Worm (Caenorhabditis elegans) whole organism, L4 larva: Measurements from ENCODE around the gene ppt-1.

Experiments
- D1046.2 ChIP-seq: fragments of 200-800 bp; sonication (Bioruptor generic); IDR thresholded peaks from 2 replicates; pipeline ENCODE4 v1.3.6; 2022; ENCODE audit warnings: missing genetic modification characterization, missing compliant biosample characterization
- F10B5.3 ChIP-seq: sonication (generic microtip); optimal IDR thresholded peaks from 2 replicates; lab custom pipeline; 2016; ENCODE audit warnings: mild to moderate bottlenecking, missing genetic modification characterization, missing compliant biosample characterization
- F49E8.2 ChIP-seq: sonication (generic microtip); optimal IDR thresholded peaks from 2 replicates; lab custom pipeline; 2016; ENCODE audit warnings: missing compliant biosample characterization, mild to moderate bottlenecking, missing genetic modification characterization, borderline replicate concordance
- Y105C5A.15 ChIP-seq: fragments of 200-800 bp; sonication (Bioruptor generic); IDR thresholded peaks from 2 replicates; pipeline ENCODE4 v1.3.6; 2022; ENCODE audit warnings: missing genetic modification characterization, missing compliant biosample characterization
- Y48G9A.11 ChIP-seq: fragments of 200-800 bp; sonication (Bioruptor generic); IDR thresholded peaks from 2 replicates; pipeline ENCODE4 v1.3.6; 2022; ENCODE audit warnings: missing genetic modification reagents, missing genetic modification characterization, missing compliant biosample characterization
- Y75B8A.6 ChIP-seq: fragments of 200-800 bp; sonication (Bioruptor generic); IDR thresholded peaks from 2 replicates; pipeline ENCODE4 v1.3.6; 2022; ENCODE audit warnings: missing genetic modification reagents, missing genetic modification characterization, missing compliant biosample characterization
- ZK546.5 ChIP-seq, 2 experiments: sonication (generic microtip); optimal IDR thresholded peaks; 2 replicates each; lab custom pipeline; 2017; ENCODE audit warnings: missing biosample characterization in 2 of 2, missing genetic modification characterization in 2 of 2
- aha-1 ChIP-seq: fragments of 150-350 bp; peaks from one replicate; lab custom pipeline; 2014; ENCODE audit warnings: missing biosample characterization, missing genetic modification characterization
- ama-1 ChIP-seq: fragments of 150-350 bp; optimal IDR thresholded peaks from 2 replicates; lab custom pipeline; 2014; ENCODE audit warnings: inconsistent platforms, mixed read lengths
- arid-1 ChIP-seq: fragments of 200-800 bp; sonication (Bioruptor generic); conservative IDR thresholded peaks from 2 replicates; pipeline ENCODE4 v1.3.6; 2022; ENCODE audit warnings: missing genetic modification reagents, missing genetic modification characterization, missing compliant biosample characterization
- ceh-20 ChIP-seq: fragments of 200-800 bp; sonication (Bioruptor generic); IDR thresholded peaks from 2 replicates; pipeline ENCODE4 v1.3.6; 2022; ENCODE audit warnings: missing genetic modification reagents, missing genetic modification characterization, missing compliant biosample characterization
- ceh-28 ChIP-seq: fragments of 150-350 bp; optimal IDR thresholded peaks from 2 replicates; lab custom pipeline; 2014; ENCODE audit warnings: missing biosample characterization, missing genetic modification reagents, missing genetic modification characterization
- ceh-44 ChIP-seq: fragments of 200-800 bp; sonication (Bioruptor generic); IDR thresholded peaks from 2 replicates; pipeline ENCODE4 v1.3.6; 2022; ENCODE audit warnings: missing genetic modification reagents, missing genetic modification characterization, missing compliant biosample characterization
- ceh-82 ChIP-seq: sonication (generic microtip); optimal IDR thresholded peaks from 2 replicates; lab custom pipeline; 2017; ENCODE audit warnings: missing biosample characterization, missing genetic modification characterization
- daf-16 ChIP-seq, 3 experiments: sonication (generic microtip); optimal IDR thresholded peaks; 2 replicates each; lab custom pipeline; 2016 to 2017; ENCODE audit warnings: missing genetic modification characterization in 3 of 3, missing genetic modification reagents in 3 of 3, mild to moderate bottlenecking in 2 of 3, missing compliant biosample characterization in 2 of 3, missing biosample characterization in 1 of 3, moderate library complexity in 1 of 3
- dpl-1 ChIP-seq: fragments of 150-350 bp; optimal IDR thresholded peaks from 2 replicates; lab custom pipeline; 2014; ENCODE audit warnings: missing biosample characterization, missing genetic modification reagents, missing genetic modification characterization
- dve-1 ChIP-seq: sonication (generic microtip); optimal IDR thresholded peaks from 2 replicates; lab custom pipeline; 2017; ENCODE audit warnings: antibody characterized with exemption, mild to moderate bottlenecking, missing genetic modification characterization, missing compliant biosample characterization; ENCODE audit not compliant: insufficient read depth
- fkh-10 ChIP-seq: fragments of 150-350 bp; optimal IDR thresholded peaks from 2 replicates; lab custom pipeline; 2014; ENCODE audit warnings: missing biosample characterization, missing genetic modification reagents, missing genetic modification characterization
- fos-1 ChIP-seq: fragments of 150-350 bp; optimal IDR thresholded peaks from 2 replicates; lab custom pipeline; 2014; ENCODE audit warnings: missing biosample characterization, missing genetic modification characterization
- hmg-1.1 ChIP-seq: fragments of 200-800 bp; sonication (Bioruptor generic); IDR thresholded peaks from 2 replicates; pipeline ENCODE4 v1.3.6; 2022; ENCODE audit warnings: missing genetic modification reagents, missing genetic modification characterization, missing compliant biosample characterization
- lin-29 ChIP-seq: fragments of 200-800 bp; sonication (Bioruptor generic); IDR thresholded peaks from 2 replicates; pipeline ENCODE4 v1.3.6; 2022; ENCODE audit warnings: missing genetic modification reagents, missing genetic modification characterization, missing compliant biosample characterization
- lin-38 ChIP-seq: fragments of 200-800 bp; sonication (Bioruptor generic); IDR thresholded peaks from 2 replicates; pipeline ENCODE4 v1.3.6; 2022; ENCODE audit warnings: missing genetic modification reagents, missing genetic modification characterization, missing compliant biosample characterization
- madf-9 ChIP-seq: fragments of 200-800 bp; sonication (Bioruptor generic); conservative IDR thresholded peaks from 2 replicates; pipeline ENCODE4 v1.3.6; 2022; ENCODE audit warnings: missing genetic modification reagents, missing genetic modification characterization, missing compliant biosample characterization
- mdl-1 ChIP-seq, 2 experiments: fragments of 150-350 bp in 1 of 2; sonication (generic microtip) in 1 of 2; optimal IDR thresholded peaks; 2 replicates each; lab custom pipeline; 2014 to 2017; ENCODE audit warnings: missing biosample characterization in 2 of 2, missing genetic modification characterization in 2 of 2
- nhr-10 ChIP-seq: fragments of 150-350 bp; optimal IDR thresholded peaks from 2 replicates; lab custom pipeline; 2014; ENCODE audit warnings: missing biosample characterization, missing genetic modification characterization
- nhr-102 ChIP-seq: sonication (generic microtip); optimal IDR thresholded peaks from 2 replicates; lab custom pipeline; 2016; ENCODE audit warnings: mild to moderate bottlenecking, missing genetic modification characterization, moderate library complexity, missing compliant biosample characterization
- nhr-28 ChIP-seq: fragments of 150-350 bp; optimal IDR thresholded peaks from 2 replicates; lab custom pipeline; 2014; ENCODE audit warnings: missing biosample characterization, missing genetic modification characterization
- nhr-42 ChIP-seq: fragments of 200-800 bp; sonication (Bioruptor generic); IDR thresholded peaks from 2 replicates; pipeline ENCODE4 v1.3.6; 2022; ENCODE audit warnings: missing genetic modification characterization, missing compliant biosample characterization
- nhr-6 ChIP-seq: fragments of 150-350 bp; optimal IDR thresholded peaks from 2 replicates; lab custom pipeline; 2014; ENCODE audit warnings: missing biosample characterization, missing genetic modification characterization
- pha-4 ChIP-seq, 2 experiments: fragments of 150-350 bp in 1 of 2; fragments of 200-800 bp in 1 of 2; sonication (Bioruptor generic) in 1 of 2; IDR thresholded peaks in 1 of 2; optimal IDR thresholded peaks in 1 of 2; 2 replicates each; pipeline versions ENCODE4 v1.3.6 to Lab custom; 2014 to 2022; ENCODE audit warnings: missing genetic modification characterization in 2 of 2, missing genetic modification reagents in 2 of 2, missing biosample characterization in 1 of 2, missing compliant biosample characterization in 1 of 2
- set-16 ChIP-seq: fragments of 200-800 bp; sonication (Bioruptor generic); IDR thresholded peaks from 2 replicates; pipeline ENCODE4 v1.3.6; 2022; ENCODE audit warnings: missing genetic modification reagents, missing genetic modification characterization, missing compliant biosample characterization
- skn-1 ChIP-seq: fragments of 150-350 bp; optimal IDR thresholded peaks from 2 replicates; lab custom pipeline; 2014; ENCODE audit warnings: missing biosample characterization, missing genetic modification characterization
- snpc-1.2 ChIP-seq: fragments of 200-800 bp; sonication (Bioruptor generic); IDR thresholded peaks from 2 replicates; pipeline ENCODE4 v1.3.6; 2022; ENCODE audit warnings: missing genetic modification reagents, missing genetic modification characterization, missing compliant biosample characterization
- tra-1 ChIP-seq: fragments of 200-800 bp; sonication (Bioruptor generic); IDR thresholded peaks from 2 replicates; pipeline ENCODE4 v1.3.6; 2022; ENCODE audit warnings: missing genetic modification reagents, missing genetic modification characterization, missing compliant biosample characterization
- unc-130 ChIP-seq: sonication (generic microtip); optimal IDR thresholded peaks from 2 replicates; lab custom pipeline; 2016; ENCODE audit warnings: missing genetic modification reagents, missing genetic modification characterization, missing compliant biosample characterization
- unc-62 ChIP-seq, 3 experiments: fragments of 150-350 bp in 1 of 3; sonication (generic microtip); optimal IDR thresholded peaks in 2 of 3; peaks in 1 of 3; 1 replicate in 1 of 3; 2 replicates in 2 of 3; lab custom pipeline; 2014 to 2017; ENCODE audit warnings: missing biosample characterization in 3 of 3, missing genetic modification characterization in 3 of 3, missing genetic modification reagents in 3 of 3, missing genotype in 1 of 3
- zag-1 ChIP-seq: fragments of 150-350 bp; optimal IDR thresholded peaks from 2 replicates; lab custom pipeline; 2014; ENCODE audit warnings: missing biosample characterization, missing genetic modification characterization
- zip-2 ChIP-seq: fragments of 150-350 bp; optimal IDR thresholded peaks from 2 replicates; lab custom pipeline; 2014; ENCODE audit warnings: missing biosample characterization, missing genetic modification characterization

Gene ppt-1

DNA sequence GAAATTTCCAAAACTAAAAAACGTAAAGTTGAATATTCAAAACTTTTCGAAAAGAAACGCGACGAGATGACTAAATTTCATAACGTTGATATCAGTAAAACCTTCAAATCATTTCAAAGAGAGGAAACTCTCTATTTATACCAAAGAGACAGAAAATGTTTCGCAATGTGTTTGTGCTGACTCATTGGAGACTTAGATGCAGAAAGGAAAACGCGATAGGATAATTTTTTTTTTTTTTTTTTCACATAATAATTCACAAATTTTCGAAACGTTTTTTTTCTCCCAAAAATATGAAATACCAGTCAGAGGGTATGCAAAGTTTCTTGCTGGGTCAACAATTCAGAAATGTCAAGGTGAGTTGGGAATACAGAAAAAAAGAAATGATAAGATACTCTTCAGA is 19.9 kb downstream of the ppt-1 start (continued):
- TF ChIP-seq madf-9, result no peak

DNA sequence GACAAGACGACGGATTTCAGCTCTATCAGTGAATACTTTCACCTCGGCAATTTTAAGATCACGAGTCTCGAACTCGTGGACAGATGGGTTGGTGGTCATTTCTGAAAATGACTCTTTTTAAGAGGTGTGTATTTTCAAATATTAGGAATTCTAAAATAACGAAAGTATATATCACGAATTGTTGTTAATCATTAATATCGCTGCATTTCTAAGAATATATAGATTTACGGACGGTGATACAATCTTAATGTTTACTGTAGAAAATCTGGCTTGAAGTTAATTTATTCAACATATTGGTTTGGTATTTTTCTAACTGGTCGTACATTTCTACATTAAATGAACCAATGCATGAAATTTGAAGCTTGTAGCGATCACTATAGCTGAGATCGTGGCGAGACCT is 20.9 kb downstream of the ppt-1 start, which contains the start of gene ZK1055.7:
TSS of gene ZK1055.7 (minus strand) at position 101 of the 400 bp plus-strand sequence.
- no peak for TF ChIP-seq Y75B8A.6
- TF ChIP-seq fos-1 (tag; lab: Kevin White, UChicago), result no peak
- TF ChIP-seq set-16 (GFP tag; lab: Robert Waterston, UW), result no peak
- no peak for TF ChIP-seq dve-1
- no peak for TF ChIP-seq ceh-20 (GFP tag; lab: Robert Waterston, UW)
- no peak for TF ChIP-seq D1046.2 (GFP tag; lab: Robert Waterston, UW)
- TF ChIP-seq nhr-6 (tag; lab: Kevin White, UChicago), result no peak
- no peak for TF ChIP-seq daf-16 (GFP tag; optimal IDR thresholded peaks at IDR 0.05; lab: Kevin White, UChicago)
- TF ChIP-seq daf-16 (tag; optimal IDR thresholded peaks at IDR 0.05; lab: Kevin White, UChicago), result no peak
- no peak for TF ChIP-seq zag-1 (tag; lab: Kevin White, UChicago)

ce11 chrV:6602556-6603062 is 23.5 kb downstream of the ppt-1 start, which contains the start of gene ZK1055.6:
TSS of gene ZK1055.6 (minus strand) at chrV:6602606.
- TF ChIP-seq ceh-82 (tag; lab: Kevin White, UChicago) (no peak), zag-1 (tag; lab: Kevin White, UChicago) (no peak), unc-62 (GFP tag; optimal IDR thresholded peaks at IDR 0.05 in 1 of 2; lab: Kevin White, UChicago) (peak in 1 of 2 experiments; percentile 93), unc-62 (tag; optimal IDR thresholded peaks at IDR 0.05; lab: Kevin White, UChicago) (no peak), fkh-10 (no peak), aha-1 (peak; percentile 18)

DNA sequence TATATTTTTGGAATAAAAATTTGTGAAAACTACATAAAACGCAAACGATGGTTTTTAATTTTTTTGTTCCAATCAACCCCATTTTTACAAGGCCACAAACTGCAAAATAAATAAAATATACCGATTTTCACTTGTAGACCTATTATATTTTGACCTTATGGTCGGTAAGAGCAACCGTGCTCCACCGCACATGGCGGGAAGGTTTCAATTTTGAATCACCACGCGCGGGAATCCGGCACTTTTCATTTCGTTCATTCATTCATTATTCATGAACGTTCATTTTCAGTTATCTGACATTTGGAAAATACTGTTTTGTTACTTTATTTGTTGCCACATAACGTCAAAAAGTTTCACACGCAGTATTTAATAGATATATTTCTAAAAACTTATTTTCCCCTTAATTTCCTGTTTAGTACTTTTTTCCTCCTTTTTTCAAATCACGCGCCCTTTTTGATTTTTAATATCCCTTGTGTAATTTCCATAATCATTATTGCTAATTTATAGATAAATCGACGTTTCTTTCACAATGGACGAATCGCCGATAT is 32.4 kb downstream of the ppt-1 start, which contains the start of gene hcp-1:
TSS of gene hcp-1 (plus strand) at position 495 of the 545 bp plus-strand sequence.
- peak; percentile 55; the same call in 1 of the 2 replicates for TF ChIP-seq snpc-1.2
- TF ChIP-seq F49E8.2 (tag; lab: Kevin White, UChicago), result peak; percentile 77
- peak; percentile 97 for TF ChIP-seq lin-38
- TF ChIP-seq nhr-28, result peak; percentile 35
- no peak for TF ChIP-seq unc-62 (GFP tag; optimal IDR thresholded peaks at IDR 0.05 in 1 of 2; lab: Kevin White, UChicago)
- TF ChIP-seq unc-62 (tag; optimal IDR thresholded peaks at IDR 0.05; lab: Kevin White, UChicago), result no peak
- TF ChIP-seq dpl-1, result peak; percentile 85
- TF ChIP-seq mdl-1 (tag; optimal IDR thresholded peaks at IDR 0.05; lab: Kevin White, UChicago), result no peak
- TF ChIP-seq pha-4 (GFP tag; IDR thresholded peaks at IDR 0.05; lab: Robert Waterston, UW), result no peak
- TF ChIP-seq pha-4 (tag; optimal IDR thresholded peaks at IDR 0.05; lab: Kevin White, UChicago), result no peak
- peak; percentile 81 for TF ChIP-seq Y48G9A.11
- peak; percentile 47 for TF ChIP-seq nhr-6 (tag; lab: Kevin White, UChicago)
- TF ChIP-seq tra-1 (GFP tag; lab: Robert Waterston, UW), result no peak
- TF ChIP-seq nhr-42 (GFP tag; lab: Robert Waterston, UW), result no peak
- no peak for TF ChIP-seq fos-1 (tag; lab: Kevin White, UChicago)
- TF ChIP-seq unc-130 (GFP tag; lab: Kevin White, UChicago), result peak; percentile 81

DNA sequence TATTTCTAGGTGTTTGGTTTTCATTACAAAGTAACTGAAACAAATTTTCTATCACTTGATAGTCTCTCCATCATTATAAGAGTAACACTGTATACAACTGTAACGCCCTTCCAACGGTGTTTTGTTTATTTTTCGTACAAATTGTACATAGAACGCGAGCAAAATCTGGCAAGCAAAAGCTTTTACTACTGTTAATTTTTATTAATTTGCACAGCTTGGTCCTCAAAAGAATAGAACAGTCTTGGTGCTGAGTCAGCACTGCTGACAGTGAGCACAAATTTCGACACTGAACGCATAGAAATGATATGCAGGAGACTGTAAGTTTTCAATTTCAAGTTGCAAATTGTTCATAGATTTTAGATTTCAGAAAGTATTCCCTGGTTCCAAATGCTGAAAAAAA is 35.9 kb downstream of the ppt-1 start, which contains the start of gene ZK1055.2:
TSS of gene ZK1055.2 (plus strand) at position 301 of the 400 bp plus-strand sequence.
- no peak for TF ChIP-seq skn-1 (tag; lab: Kevin White, UChicago)
- TF ChIP-seq F10B5.3 (tag; lab: Kevin White, UChicago), result no peak
- no peak for TF ChIP-seq nhr-102 (tag; lab: Kevin White, UChicago)
- TF ChIP-seq arid-1 (GFP tag; lab: Robert Waterston, UW), result no peak
- no peak for TF ChIP-seq nhr-10
- TF ChIP-seq lin-38, result no peak
- TF ChIP-seq zip-2 (tag; lab: Kevin White, UChicago), result no peak
- no peak for TF ChIP-seq ZK546.5 (tag; optimal IDR thresholded peaks at IDR 0.05; lab: Kevin White, UChicago)
- TF ChIP-seq ama-1, result no peak
- TF ChIP-seq Y105C5A.15 (GFP tag; lab: Robert Waterston, UW), result no peak
- TF ChIP-seq madf-9, result no peak
- no peak for TF ChIP-seq lin-29 (GFP tag; lab: Robert Waterston, UW)
- TF ChIP-seq hmg-1.1, result no peak
- TF ChIP-seq ceh-44 (GFP tag; lab: Robert Waterston, UW), result no peak
- no peak for TF ChIP-seq ceh-28
